Fruit fly (Drosophila melanogaster) whole organism, adult: ENCODE data around the gene Ugt36D1.

Experiments used
- CG11617 ChIP-seq: fragments of 200-800 bp; sonication (Bioruptor generic); optimal IDR thresholded peaks from 2 replicates; lab custom pipeline; 2017; ENCODE audit warnings: mild to moderate bottlenecking, missing biosample characterization, missing genetic modification reagents, missing genetic modification characterization
- CG12768 ChIP-seq: fragments of 200-800 bp; sonication (Bioruptor generic); optimal IDR thresholded peaks from 2 replicates; lab custom pipeline; 2017; ENCODE audit warnings: missing biosample characterization, missing genetic modification characterization, mild to moderate bottlenecking, moderate library complexity, missing genetic modification reagents
- CG1620 ChIP-seq: fragments of 200-800 bp; sonication (Bioruptor generic); optimal IDR thresholded peaks from 2 replicates; lab custom pipeline; 2016; ENCODE audit warnings: missing biosample characterization, missing genetic modification characterization
- CG33017 ChIP-seq: fragments of 200-800 bp; sonication (Bioruptor generic); optimal IDR thresholded peaks from 2 replicates; lab custom pipeline; 2018; ENCODE audit warnings: missing biosample characterization, mild to moderate bottlenecking, missing genetic modification characterization, moderate library complexity
- CG7045 ChIP-seq: fragments of 200-800 bp; sonication (Bioruptor generic); optimal IDR thresholded peaks from 2 replicates; lab custom pipeline; 2017; ENCODE audit warnings: missing biosample characterization, mild to moderate bottlenecking, missing genetic modification characterization
- CG7101 ChIP-seq: fragments of 200-800 bp; sonication (Bioruptor generic); optimal IDR thresholded peaks from 2 replicates; lab custom pipeline; 2018; ENCODE audit warnings: missing biosample characterization, mild to moderate bottlenecking, missing genetic modification characterization, moderate library complexity
- Hr96 ChIP-seq: fragments of 200-800 bp; sonication (Bioruptor generic); optimal IDR thresholded peaks from 2 replicates; lab custom pipeline; 2016; ENCODE audit warnings: missing biosample characterization, missing genetic modification characterization
- Mnt ChIP-seq: fragments of 200-800 bp; sonication (Bioruptor generic); optimal IDR thresholded peaks from 2 replicates; lab custom pipeline; 2016; ENCODE audit warnings: missing biosample characterization, mild to moderate bottlenecking, missing genetic modification characterization
- bab1 ChIP-seq: fragments of 200-800 bp; sonication (Bioruptor generic); optimal IDR thresholded peaks from 3 replicates; lab custom pipeline; 2019; ENCODE audit warnings: missing biosample characterization, mild to moderate bottlenecking, missing genetic modification characterization, moderate library complexity
- kay ChIP-seq: fragments of 200-800 bp; sonication (Bioruptor generic); peaks from one replicate; lab custom pipeline; 2016; ENCODE audit warnings: missing biosample characterization, missing genetic modification characterization, borderline replicate concordance
- toe ChIP-seq: fragments of 200-800 bp; sonication (Bioruptor generic); optimal IDR thresholded peaks from 2 replicates; lab custom pipeline; 2016; ENCODE audit warnings: missing biosample characterization, missing genetic modification characterization

dm6 chr2L:18783357-18784040 lies 39.8 kb upstream of the Ugt36D1 start:
- TF ChIP-seq CG33017 (tag; lab: Kevin White, UChicago) (no peak), CG7101 (tag; lab: Kevin White, UChicago) (no peak), bab1 (GFP tag; lab: Kevin White, UChicago) (no peak), CG12768 (GFP tag; lab: Kevin White, UChicago) (no peak), CG1620 (GFP tag; lab: Kevin White, UChicago) (no peak), Hr96 (GFP tag; lab: Kevin White, UChicago) (no peak), Mnt (no peak), CG7045 (GFP tag; lab: Kevin White, UChicago) (no peak), kay (GFP tag; lab: Kevin White, UChicago) (no peak), toe (GFP tag; lab: Kevin White, UChicago) (no peak), CG11617 (GFP tag; lab: Kevin White, UChicago) (no peak)
